Worm (Caenorhabditis elegans) whole organism, L4 larva: Measurements from ENCODE around the gene Y57A10A.29.
"Not testable (repeated sequence)": the region's sequence is repeated elsewhere in the genome, so short reads cannot be mapped to it uniquely, and the experiment has no call there.

Experiments
- F26F4.8 ChIP-seq: fragments of 200-800 bp; sonication (Bioruptor generic); conservative IDR thresholded peaks from 2 replicates; pipeline ENCODE4 v1.3.6; 2022; ENCODE audit warnings: missing genetic modification characterization, missing compliant biosample characterization
- F44E2.7 ChIP-seq: fragments of 200-800 bp; sonication (Bioruptor generic); IDR thresholded peaks from 2 replicates; pipeline ENCODE4 v2.1.2; 2022; ENCODE audit warnings: missing genetic modification characterization, missing compliant biosample characterization
- aly-2 ChIP-seq: sonication (generic microtip); optimal IDR thresholded peaks from 2 replicates; lab custom pipeline; 2018; ENCODE audit warnings: missing biosample characterization, missing genetic modification characterization
- ceh-44 ChIP-seq: fragments of 200-800 bp; sonication (Bioruptor generic); IDR thresholded peaks from 2 replicates; pipeline ENCODE4 v1.3.6; 2022; ENCODE audit warnings: missing genetic modification reagents, missing genetic modification characterization, missing compliant biosample characterization
- ceh-82 ChIP-seq: sonication (generic microtip); optimal IDR thresholded peaks from 2 replicates; lab custom pipeline; 2017; ENCODE audit warnings: missing biosample characterization, missing genetic modification characterization
- ces-1 ChIP-seq: fragments of 150-350 bp; sonication (generic microtip); optimal IDR thresholded peaks from 4 replicates; lab custom pipeline; 2014; ENCODE audit warnings: missing biosample characterization, missing genetic modification reagents, missing genetic modification characterization
- egl-27 ChIP-seq: sonication (generic microtip); optimal IDR thresholded peaks from 3 replicates; lab custom pipeline; 2017; ENCODE audit warnings: missing biosample characterization, missing genetic modification reagents, missing genetic modification characterization
- nhr-237 ChIP-seq: sonication (generic microtip); optimal IDR thresholded peaks from 2 replicates; lab custom pipeline; 2017; ENCODE audit warnings: missing biosample characterization, missing genetic modification characterization
- nhr-28 ChIP-seq: fragments of 150-350 bp; optimal IDR thresholded peaks from 2 replicates; lab custom pipeline; 2014; ENCODE audit warnings: missing biosample characterization, missing genetic modification characterization
- nhr-76 ChIP-seq: fragments of 150-350 bp; optimal IDR thresholded peaks from 2 replicates; lab custom pipeline; 2014; ENCODE audit warnings: missing biosample characterization, missing genetic modification characterization
- pha-4 ChIP-seq, 2 experiments: fragments of 150-350 bp in 1 of 2; fragments of 200-800 bp in 1 of 2; sonication (Bioruptor generic) in 1 of 2; IDR thresholded peaks in 1 of 2; optimal IDR thresholded peaks in 1 of 2; 2 replicates each; pipeline versions ENCODE4 v1.3.6 to Lab custom; 2014 to 2022; ENCODE audit warnings: missing genetic modification characterization in 2 of 2, missing genetic modification reagents in 2 of 2, missing biosample characterization in 1 of 2, missing compliant biosample characterization in 1 of 2
- pqm-1 ChIP-seq: sonication (generic microtip); optimal IDR thresholded peaks from 2 replicates; lab custom pipeline; 2017; ENCODE audit warnings: missing biosample characterization, missing genetic modification characterization
- skn-1 ChIP-seq: fragments of 150-350 bp; optimal IDR thresholded peaks from 2 replicates; lab custom pipeline; 2014; ENCODE audit warnings: missing biosample characterization, missing genetic modification characterization
- unc-39 ChIP-seq: sonication (generic microtip); optimal IDR thresholded peaks from 2 replicates; lab custom pipeline; 2017; ENCODE audit warnings: missing biosample characterization, missing genetic modification characterization

ce11 chrII:12318541-12318940, 39.2 kb downstream of the Y57A10A.29 start, which contains the start of gene sre-49:
- TF ChIP-seq nhr-237; egl-27 (tag; lab: Kevin White, UChicago); unc-39 (tag; lab: Kevin White, UChicago); F26F4.8; skn-1 (tag; lab: Kevin White, UChicago); pqm-1 (tag; lab: Kevin White, UChicago); ces-1 (GFP tag; lab: Kevin White, UChicago); ceh-44 (GFP tag; lab: Robert Waterston, UW); nhr-76 (tag; lab: Kevin White, UChicago); aly-2 (tag; lab: Kevin White, UChicago); ceh-82; F44E2.7; nhr-28 (tag; lab: Kevin White, UChicago); pha-4 (GFP tag; IDR thresholded peaks at IDR 0.05; lab: Robert Waterston, UW); pha-4 (tag; optimal IDR thresholded peaks at IDR 0.05; lab: Kevin White, UChicago): not testable (repeated sequence)
